Worm (Caenorhabditis elegans): ENCODE measurements around the gene gtr-1.

Gene gtr-1

ce11 chrX:827502-827901, 24.9 kb downstream of the gtr-1 start:
- TF ChIP-seq nhr-179 (tag; optimal IDR thresholded peaks at IDR 0.05) (no peak), lin-40 (tag; optimal IDR thresholded peaks at IDR 0.05) (peak; percentile 65), F10E7.11 (tag; optimal IDR thresholded peaks at IDR 0.05) (no peak), nhr-90 (tag; optimal IDR thresholded peaks at IDR 0.05) (no peak), T26A5.8 (tag; optimal IDR thresholded peaks at IDR 0.05) (no peak), lin-35 (GFP tag; optimal IDR thresholded peaks at IDR 0.05) (no peak), pbrm-1 (GFP tag; IDR thresholded peaks at IDR 0.05) (0 out of 2 replicates have a peak, but pooled peaks have one; percentile 29), efl-1 (GFP tag; optimal IDR thresholded peaks at IDR 0.05) (no peak), nfya-2 (GFP tag; IDR thresholded peaks at IDR 0.05) (no peak), F23B12.7 (tag; optimal IDR thresholded peaks at IDR 0.05; ENCODE audit: insufficient read depth) (no peak), lir-1 (GFP tag; conservative IDR thresholded peaks at IDR 0.05) (no peak), aptf-3 (GFP tag; IDR thresholded peaks at IDR 0.05) (no peak), nhr-80 (tag; optimal IDR thresholded peaks at IDR 0.05) (peak; percentile 51), rcor-1 (GFP tag; IDR thresholded peaks at IDR 0.05) (0 out of 2 replicates have a peak, but pooled peaks have one; percentile 34), dox-1 (GFP tag; IDR thresholded peaks at IDR 0.05) (peak; percentile 40; the same call in 1 of the 2 replicates), ztf-26 (tag; optimal IDR thresholded peaks at IDR 0.05) (no peak), F55B11.4 (tag; optimal IDR thresholded peaks at IDR 0.05; ENCODE audit: borderline replicate concordance, insufficient read depth) (no peak), lin-26 (GFP tag; IDR thresholded peaks at IDR 0.05) (no peak), ceh-27 (GFP tag; optimal IDR thresholded peaks at IDR 0.05) (peak; percentile 21), F52B5.7 (tag; optimal IDR thresholded peaks at IDR 0.05) (no peak), tbp1 (GFP tag; optimal IDR thresholded peaks at IDR 0.05) (peak; percentile 4), nfya-1 (tag; optimal IDR thresholded peaks at IDR 0.05; ENCODE audit: borderline replicate concordance, insufficient read depth) (no peak), egl-44 (GFP tag; IDR thresholded peaks at IDR 0.05) (no peak), hmg-1.2 (GFP tag; IDR thresholded peaks at IDR 0.05) (peak; percentile 82), attf-3 (GFP tag; conservative IDR thresholded peaks at IDR 0.05) (no peak), let-607 (tag; optimal IDR thresholded peaks at IDR 0.05) (peak in 1 of 2 experiments; percentile 1), K12H6.12 (tag; optimal IDR thresholded peaks at IDR 0.05) (peak; percentile 54), ccch-3 (GFP tag; optimal IDR thresholded peaks at IDR 0.05) (no peak), ZK185.1 (tag; optimal IDR thresholded peaks at IDR 0.05; ENCODE audit: poor library complexity, severe bottlenecking) (peak; percentile 39), ztf-25 (GFP tag; IDR thresholded peaks at IDR 0.05) (no peak)

ce11 chrX:828603-829002, 26.0 kb downstream of the gtr-1 start, which contains the start of gene wdr-54:
wdr-54 (plus strand) TSS chrX:828903.
- TF ChIP-seq madf-8 (GFP tag; conservative IDR thresholded peaks at IDR 0.05) (no peak), Y53F4B.3 (GFP tag; IDR thresholded peaks at IDR 0.05) (no peak), attf-6 (GFP tag; IDR thresholded peaks at IDR 0.05) (no peak), chd-7 (tag; optimal IDR thresholded peaks at IDR 0.05) (no peak), lsy-27 (tag; optimal IDR thresholded peaks at IDR 0.05; ENCODE audit: borderline replicate concordance, insufficient read depth) (no peak), ekl-4 (GFP tag; IDR thresholded peaks at IDR 0.05) (no peak), zfh-2 (GFP tag; conservative IDR thresholded peaks at IDR 0.05) (no peak), nfya-1 (tag; optimal IDR thresholded peaks at IDR 0.05; ENCODE audit: borderline replicate concordance, insufficient read depth) (no peak), C17E4.6 (GFP tag; IDR thresholded peaks at IDR 0.05) (no peak)

Data from whole organism, young adult.